Worm (Caenorhabditis elegans) whole organism, L4/young adult: Measurements from ENCODE around the gene F22F4.9.

ENCODE experiments used
- W03F9.2 ChIP-seq: fragments of 150-350 bp; optimal IDR thresholded peaks from 2 replicates; lab custom pipeline; 2014; ENCODE audit warnings: missing biosample characterization, missing genetic modification characterization
- dao-5 ChIP-seq: sonication (generic microtip); optimal IDR thresholded peaks from 2 replicates; lab custom pipeline; 2016; ENCODE audit warnings: missing genotype, missing genetic modification characterization, moderate library complexity, missing compliant biosample characterization
- him-1 ChIP-seq: sonication (generic microtip); optimal IDR thresholded peaks from 2 replicates; lab custom pipeline; 2016; ENCODE audit warnings: missing genotype, missing genetic modification reagents, missing genetic modification characterization, missing compliant biosample characterization

Gene F22F4.9

DNA sequence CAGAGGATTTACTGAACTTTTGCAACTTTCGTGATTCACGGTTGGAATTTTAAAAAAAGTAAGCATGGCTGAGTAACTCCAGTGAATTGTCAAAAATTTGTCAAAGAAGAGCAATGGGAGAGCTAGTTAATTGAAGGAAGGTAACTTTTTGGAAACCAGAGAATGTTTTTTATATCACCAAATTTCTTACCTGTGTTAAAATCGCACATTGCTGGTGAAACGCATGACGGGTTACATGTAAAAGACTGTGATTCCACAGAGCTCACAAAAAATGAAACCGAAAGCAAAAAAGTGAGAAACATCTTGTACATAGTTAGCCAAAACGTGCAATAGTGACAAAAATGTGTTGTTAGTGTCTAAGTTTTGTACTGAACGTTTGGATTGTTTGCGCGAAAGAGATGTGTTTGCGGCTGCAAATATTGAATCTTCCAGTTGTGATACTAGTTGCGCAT is at the start of gene F22F4.9:
TSS of gene F22F4.9 (minus strand) at position 402 of the 452 bp plus-strand sequence.
- no peak for TF ChIP-seq dao-5 (tag; lab: Kevin White, UChicago)
- no peak for TF ChIP-seq W03F9.2 (tag; lab: Kevin White, UChicago)
- no peak for TF ChIP-seq him-1 (tag; lab: Kevin White, UChicago)

DNA sequence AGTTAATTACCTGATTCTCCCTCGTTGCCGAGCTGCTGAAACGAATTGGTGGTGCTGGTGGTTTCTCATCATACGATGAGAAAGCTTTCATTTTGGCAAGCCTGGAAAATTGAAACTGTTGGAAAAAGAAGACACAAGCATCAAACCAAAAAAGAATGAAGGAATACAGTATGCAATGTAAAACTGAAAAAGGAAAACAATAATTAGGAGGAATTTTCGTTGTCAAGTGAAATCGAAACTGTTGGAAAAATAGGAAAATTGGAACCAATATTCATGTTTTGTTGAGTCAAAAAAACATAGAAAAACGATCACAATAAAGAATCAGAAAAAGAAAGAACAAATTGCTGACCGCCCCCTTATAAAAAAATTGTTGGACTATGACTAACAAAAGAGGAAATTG is 49.2 kb upstream of the F22F4.9 start, which contains the start of gene pak-1:
TSS of gene pak-1 (minus strand) at position 101 of the 400 bp plus-strand sequence.
- TF ChIP-seq W03F9.2 (tag; lab: Kevin White, UChicago) (no peak), dao-5 (tag; lab: Kevin White, UChicago) (no peak)

ce11 chrX:6043283-6043682 is 44.0 kb upstream of the F22F4.9 start:
- TF ChIP-seq W03F9.2 (tag; lab: Kevin White, UChicago) (no peak), dao-5 (tag; lab: Kevin White, UChicago) (no peak), him-1 (tag; lab: Kevin White, UChicago) (no peak)

DNA sequence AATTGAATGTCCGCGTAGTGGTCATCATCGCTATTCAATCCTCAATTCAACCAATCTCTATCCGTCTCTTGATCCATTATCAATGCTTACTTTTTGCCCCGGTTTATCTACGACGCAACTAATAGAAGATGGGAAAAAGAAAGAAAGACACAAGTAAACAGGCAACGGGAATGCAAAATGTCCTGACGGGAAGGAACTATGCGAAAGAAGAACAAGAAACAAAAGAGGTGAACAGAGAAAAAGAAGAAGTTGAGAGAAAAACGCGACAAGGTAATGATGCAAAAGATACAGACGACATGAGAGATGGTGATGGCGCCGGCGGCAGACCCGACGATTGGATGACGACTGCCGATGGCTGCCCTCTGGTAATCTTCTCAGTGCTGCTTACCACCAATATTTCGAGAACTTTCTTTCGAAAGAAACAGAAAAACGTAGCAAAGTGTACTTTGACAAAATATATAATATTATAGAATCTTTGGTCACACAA is 42.7 kb upstream of the F22F4.9 start:
- TF ChIP-seq him-1 (tag; lab: Kevin White, UChicago) (no peak), W03F9.2 (tag; lab: Kevin White, UChicago) (peak; percentile 58), dao-5 (tag; lab: Kevin White, UChicago) (no peak)

DNA sequence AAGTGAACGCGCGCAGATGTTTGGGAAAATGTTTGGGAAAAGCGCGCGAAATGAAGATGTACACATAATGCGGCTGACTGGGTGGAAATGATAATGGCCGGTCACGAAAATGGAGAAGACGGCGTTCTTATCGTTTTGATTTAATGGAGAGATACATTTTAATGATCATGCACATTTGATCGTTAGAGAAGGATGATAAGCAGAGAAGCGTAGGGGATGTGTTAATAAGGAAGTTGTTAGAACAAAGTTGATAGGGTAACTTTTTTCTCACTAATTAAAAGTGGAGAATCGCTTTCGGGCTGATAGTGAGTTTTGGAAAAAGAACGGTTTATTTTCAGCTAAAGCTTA is 41.8 kb upstream of the F22F4.9 start:
- TF ChIP-seq him-1 (tag; lab: Kevin White, UChicago) = no peak
- TF ChIP-seq W03F9.2 (tag; lab: Kevin White, UChicago) = no peak
- no peak for TF ChIP-seq dao-5 (tag; lab: Kevin White, UChicago)

ce11 chrX:6040435-6041093 is 41.3 kb upstream of the F22F4.9 start:
- TF ChIP-seq W03F9.2 (tag; lab: Kevin White, UChicago) (no peak), dao-5 (tag; lab: Kevin White, UChicago) (no peak), him-1 (tag; lab: Kevin White, UChicago) (no peak)

DNA sequence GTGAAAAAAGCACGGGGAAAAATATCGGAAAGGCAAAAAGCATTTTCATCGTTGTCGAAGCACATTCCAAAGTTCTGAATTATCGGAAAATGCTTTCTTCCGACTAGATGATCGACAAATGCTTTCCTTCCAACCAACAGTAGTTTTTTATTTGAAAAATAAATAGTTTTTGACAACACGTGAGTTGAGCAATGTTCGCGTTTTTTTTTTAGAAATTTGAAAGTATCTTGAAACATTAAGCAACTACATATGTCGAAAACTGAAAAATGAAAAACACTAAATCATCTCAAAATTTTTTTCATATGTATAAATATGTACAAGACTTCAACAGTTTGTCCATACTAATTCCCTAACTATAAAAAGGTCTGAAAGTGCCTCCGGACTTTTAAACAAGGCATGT is 40.2 kb upstream of the F22F4.9 start, which contains the start of gene hsp-25:
TSS of gene hsp-25 (minus strand) at position 101 of the 400 bp plus-strand sequence.
- TF ChIP-seq W03F9.2 (tag; lab: Kevin White, UChicago) (no peak), dao-5 (tag; lab: Kevin White, UChicago) (no peak), him-1 (tag; lab: Kevin White, UChicago) (no peak)

ce11 chrX:6031169-6031568 is 31.9 kb upstream of the F22F4.9 start, which contains the start of gene ipp-5:
Gene ipp-5, plus strand, starts transcription at chrX:6031469.
- TF ChIP-seq W03F9.2 (tag; lab: Kevin White, UChicago) = no peak
- TF ChIP-seq dao-5 (tag; lab: Kevin White, UChicago) = no peak
- TF ChIP-seq him-1 (tag; lab: Kevin White, UChicago) = no peak

DNA sequence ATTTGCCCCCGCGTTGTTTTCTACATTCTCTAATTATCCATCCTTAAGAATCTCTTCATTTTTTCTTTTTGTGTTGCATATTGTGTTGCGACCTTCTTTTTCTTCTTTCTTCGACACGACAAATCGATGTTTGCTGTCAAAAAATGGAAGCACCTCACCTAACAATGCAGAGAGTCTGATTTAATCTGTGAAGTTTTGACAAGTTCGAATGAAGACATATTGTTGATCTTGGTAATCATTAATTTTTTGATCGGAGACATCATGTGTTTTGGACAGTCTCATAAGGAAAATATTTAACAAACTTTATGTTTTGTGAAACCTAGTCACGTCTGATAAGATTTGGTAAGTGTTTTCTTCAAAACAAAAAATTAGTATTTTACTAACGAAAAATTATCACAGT is 29.8 kb upstream of the F22F4.9 start:
- TF ChIP-seq dao-5 (tag; lab: Kevin White, UChicago) (no peak), W03F9.2 (tag; lab: Kevin White, UChicago) (no peak), him-1 (tag; lab: Kevin White, UChicago) (no peak)

- TF ChIP-seq him-1 (tag; lab: Kevin White, UChicago) = no peak
- TF ChIP-seq W03F9.2 (tag; lab: Kevin White, UChicago) = no peak
- TF ChIP-seq dao-5 (tag; lab: Kevin White, UChicago) = no peak
Observed at ce11 chrX:6026732-6027528, 27.6 kb upstream of the F22F4.9 start.

ce11 chrX:6024977-6025376 is 25.7 kb upstream of the F22F4.9 start:
- TF ChIP-seq him-1 (tag; lab: Kevin White, UChicago) = no peak
- TF ChIP-seq dao-5 (tag; lab: Kevin White, UChicago) = no peak
- no peak for TF ChIP-seq W03F9.2 (tag; lab: Kevin White, UChicago)

ce11 chrX:6022469-6022868 is 23.2 kb upstream of the F22F4.9 start, which contains the start of gene lelo-3:
Gene lelo-3, minus strand, starts transcription at chrX:6022569.
- no peak for TF ChIP-seq him-1 (tag; lab: Kevin White, UChicago)
- TF ChIP-seq W03F9.2 (tag; lab: Kevin White, UChicago) = no peak
- TF ChIP-seq dao-5 (tag; lab: Kevin White, UChicago) = no peak

DNA sequence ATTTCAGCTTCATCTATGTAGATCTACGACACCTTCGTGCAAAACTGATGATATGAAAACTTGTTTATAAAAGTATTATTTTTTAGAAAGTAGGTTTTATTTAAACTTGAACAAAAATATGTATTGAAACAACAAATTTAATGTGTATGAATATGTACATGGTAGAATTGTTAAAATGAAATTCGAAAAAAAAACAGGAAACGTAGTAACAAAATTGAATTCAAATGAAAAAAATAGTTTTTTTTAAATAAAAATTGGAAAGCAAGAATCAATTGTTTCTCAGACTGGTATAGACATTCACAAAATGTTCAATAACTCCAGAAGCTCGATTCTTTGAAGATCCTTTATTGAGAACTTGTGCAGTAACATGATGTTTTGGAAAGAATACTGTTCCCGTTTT is 21.5 kb upstream of the F22F4.9 start:
- no peak for TF ChIP-seq W03F9.2 (tag; lab: Kevin White, UChicago)
- TF ChIP-seq dao-5 (tag; lab: Kevin White, UChicago) = no peak
- no peak for TF ChIP-seq him-1 (tag; lab: Kevin White, UChicago)
